Worm (Caenorhabditis elegans): ENCODE results near the gene srv-22.

ce11 chrIV:5927805-5928204 is 48.1 kb upstream of the srv-22 start:
- no peak for TF ChIP-seq lin-15B (tag; optimal IDR thresholded peaks at IDR 0.05)
- no peak for TF ChIP-seq ztf-11 (tag; optimal IDR thresholded peaks at IDR 0.05)
- TF ChIP-seq pqm-1 (tag; optimal IDR thresholded peaks at IDR 0.05): no peak
- no peak for TF ChIP-seq fkh-10 (GFP tag; optimal IDR thresholded peaks at IDR 0.05)
- no peak for TF ChIP-seq aly-2 (tag; optimal IDR thresholded peaks at IDR 0.05)
- no peak for TF ChIP-seq ZK546.5 (tag; optimal IDR thresholded peaks at IDR 0.05)
- TF ChIP-seq Y105C5A.15 (GFP tag; IDR thresholded peaks at IDR 0.05): no peak

Data from whole organism, L4 larva.